Fruit fly (Drosophila melanogaster) whole organism, embryonic: ENCODE measurements around the gene goe.

ENCODE experiments used
- Antp ChIP-seq: fragments of 200-800 bp; sonication (Bioruptor generic); optimal IDR thresholded peaks from 3 replicates; lab custom pipeline; 2016; ENCODE audit warnings: missing biosample characterization, missing genetic modification characterization
- Blimp-1 ChIP-seq: fragments of 200-800 bp; sonication (Bioruptor generic); optimal IDR thresholded peaks from 3 replicates; lab custom pipeline; 2018; ENCODE audit warnings: missing biosample characterization, missing genetic modification characterization, mild to moderate bottlenecking, moderate library complexity, missing genetic modification reagents
- CG10274 ChIP-seq: fragments of 200-800 bp; sonication (Bioruptor generic); optimal IDR thresholded peaks from 3 replicates; lab custom pipeline; 2017; ENCODE audit warnings: missing biosample characterization, mild to moderate bottlenecking, missing genetic modification characterization
- CG10366 ChIP-seq: fragments of 200-800 bp; sonication (Bioruptor generic); IDR thresholded peaks from 2 replicates; pipeline ENCODE4 v1.3.6; 2022; ENCODE audit warnings: missing biosample characterization, missing genetic modification characterization
- CG10431 ChIP-seq: fragments of 200-800 bp; sonication (Bioruptor generic); optimal IDR thresholded peaks from 3 replicates; lab custom pipeline; 2018; ENCODE audit warnings: missing biosample characterization, mild to moderate bottlenecking, missing genetic modification characterization
- CG14965 ChIP-seq: fragments of 200-800 bp; sonication (Bioruptor generic); optimal IDR thresholded peaks from 2 replicates; lab custom pipeline; 2016; ENCODE audit warnings: missing biosample characterization, missing genetic modification characterization, borderline replicate concordance
- CG15601 ChIP-seq: fragments of 200-800 bp; sonication (Bioruptor generic); optimal IDR thresholded peaks from 3 replicates; lab custom pipeline; 2019; ENCODE audit warnings: missing biosample characterization, mild to moderate bottlenecking, missing genetic modification characterization, moderate library complexity
- CG15696 ChIP-seq: fragments of 200-800 bp; sonication (Bioruptor generic); optimal IDR thresholded peaks from 2 replicates; lab custom pipeline; 2019; ENCODE audit warnings: missing biosample characterization, mild to moderate bottlenecking, missing genetic modification characterization, moderate library complexity
- CG16779 ChIP-seq: fragments of 200-800 bp; sonication (Bioruptor generic); IDR thresholded peaks from 2 replicates; pipeline ENCODE4 v1.3.6; 2022; ENCODE audit warnings: missing biosample characterization, missing genetic modification characterization
- CG16815 ChIP-seq: fragments of 200-800 bp; sonication (Bioruptor generic); optimal IDR thresholded peaks from 3 replicates; lab custom pipeline; 2017; ENCODE audit warnings: missing biosample characterization, mild to moderate bottlenecking, missing genetic modification characterization
- CG17328 ChIP-seq: fragments of 200-800 bp; sonication (Bioruptor generic); IDR thresholded peaks from 2 replicates; pipeline ENCODE4 v1.3.6; 2022; ENCODE audit warnings: missing biosample characterization, missing genetic modification characterization
- CG17829 ChIP-seq: fragments of 200-800 bp; optimal IDR thresholded peaks from 2 replicates; lab custom pipeline; 2019; ENCODE audit warnings: missing biosample characterization, mild to moderate bottlenecking, missing genetic modification characterization, moderate library complexity
- CG18619 ChIP-seq: fragments of 200-800 bp; sonication (Bioruptor generic); optimal IDR thresholded peaks from 3 replicates; lab custom pipeline; 2017; ENCODE audit warnings: missing biosample characterization, mild to moderate bottlenecking, missing genetic modification characterization
- CG2678 ChIP-seq: fragments of 200-800 bp; sonication (Bioruptor generic); optimal IDR thresholded peaks from 3 replicates; lab custom pipeline; 2019; ENCODE audit warnings: missing biosample characterization, mild to moderate bottlenecking, missing genetic modification characterization, moderate library complexity
- CG2712 ChIP-seq: fragments of 200-800 bp; optimal IDR thresholded peaks from 3 replicates; lab custom pipeline; 2019; ENCODE audit warnings: missing biosample characterization, mild to moderate bottlenecking, missing genetic modification characterization, moderate library complexity
- CG33557 ChIP-seq: fragments of 200-800 bp; sonication (Bioruptor generic); optimal IDR thresholded peaks from 2 replicates; lab custom pipeline; 2019; ENCODE audit warnings: missing biosample characterization, mild to moderate bottlenecking, missing genetic modification characterization, moderate library complexity
- CG4328 ChIP-seq: fragments of 200-800 bp; sonication (Bioruptor generic); optimal IDR thresholded peaks from 3 replicates; lab custom pipeline; 2017; ENCODE audit warnings: missing biosample characterization, missing genetic modification reagents, missing genetic modification characterization
- CG4730 ChIP-seq: fragments of 200-800 bp; sonication (Bioruptor generic); IDR thresholded peaks from 2 replicates; pipeline ENCODE4 v1.3.6; 2022; ENCODE audit warnings: missing biosample characterization, missing genetic modification characterization
- CG4854 ChIP-seq: fragments of 200-800 bp; sonication (Bioruptor generic); optimal IDR thresholded peaks from 2 replicates; lab custom pipeline; 2016; ENCODE audit warnings: missing biosample characterization, missing genetic modification characterization, inconsistent platforms
- CG7372 ChIP-seq: fragments of 200-800 bp; sonication (Bioruptor generic); IDR thresholded peaks from 2 replicates; pipeline ENCODE4 v1.3.6; 2022; ENCODE audit warnings: missing biosample characterization, missing genetic modification characterization
- CG7745 ChIP-seq: fragments of 200-800 bp; sonication (Bioruptor generic); optimal IDR thresholded peaks from 2 replicates; lab custom pipeline; 2018; ENCODE audit warnings: missing biosample characterization, mild to moderate bottlenecking, missing genetic modification characterization, moderate library complexity
- CG9727 ChIP-seq: fragments of 200-800 bp; sonication (Bioruptor generic); optimal IDR thresholded peaks from 3 replicates; lab custom pipeline; 2017; ENCODE audit warnings: missing biosample characterization, mild to moderate bottlenecking, missing genetic modification characterization
- Doc3 ChIP-seq: fragments of 200-800 bp; sonication (Bioruptor generic); IDR thresholded peaks from 3 replicates; pipeline ENCODE4 v1.3.6; 2022; ENCODE audit warnings: missing biosample characterization, missing genetic modification characterization; ENCODE audit not compliant: partially characterized antibody
- Dref ChIP-seq: fragments of 200-800 bp; sonication (Bioruptor generic); IDR thresholded peaks from 2 replicates; pipeline ENCODE4 v1.3.6; 2022; ENCODE audit warnings: missing biosample characterization, missing genetic modification characterization
- Hmx ChIP-seq: fragments of 200-800 bp; sonication (Bioruptor generic); optimal IDR thresholded peaks from 2 replicates; lab custom pipeline; 2016; ENCODE audit warnings: missing biosample characterization, missing genetic modification characterization
- Myb ChIP-seq: fragments of 200-800 bp; sonication (Bioruptor generic); optimal IDR thresholded peaks from 2 replicates; lab custom pipeline; 2016; ENCODE audit warnings: missing biosample characterization, missing genetic modification characterization
- Nf-YB ChIP-seq: fragments of 200-800 bp; sonication (Bioruptor generic); optimal IDR thresholded peaks from 3 replicates; lab custom pipeline; 2019; ENCODE audit warnings: missing biosample characterization, mild to moderate bottlenecking, missing genetic modification characterization, moderate library complexity
- Sox102F ChIP-seq: fragments of 200-800 bp; sonication (Bioruptor generic); optimal IDR thresholded peaks from 2 replicates; lab custom pipeline; 2018; ENCODE audit warnings: missing biosample characterization, mild to moderate bottlenecking, missing genetic modification characterization, moderate library complexity
- Taf1 ChIP-seq: fragments of 200-800 bp; sonication (Bioruptor generic); IDR thresholded peaks from 2 replicates; pipeline ENCODE4 v1.3.6; 2022; ENCODE audit warnings: missing biosample characterization, missing genetic modification characterization
- ac ChIP-seq: fragments of 200-800 bp; sonication (Bioruptor generic); optimal IDR thresholded peaks from 3 replicates; lab custom pipeline; 2017; ENCODE audit warnings: missing biosample characterization, mild to moderate bottlenecking, missing genetic modification characterization
- caup ChIP-seq: fragments of 200-800 bp; sonication (Bioruptor generic); optimal IDR thresholded peaks from 3 replicates; lab custom pipeline; 2017; ENCODE audit warnings: missing biosample characterization, mild to moderate bottlenecking, missing genetic modification characterization, moderate library complexity; ENCODE audit not compliant: severe bottlenecking
- corto ChIP-seq: fragments of 200-800 bp; sonication (Bioruptor generic); optimal IDR thresholded peaks from 2 replicates; lab custom pipeline; 2016; ENCODE audit warnings: missing biosample characterization, mild to moderate bottlenecking, missing genetic modification characterization, moderate library complexity
- croc ChIP-seq: fragments of 200-800 bp; sonication (Bioruptor generic); conservative IDR thresholded peaks from 3 replicates; pipeline ENCODE4 v1.3.6; 2022; ENCODE audit warnings: missing biosample characterization, missing genetic modification characterization
- danr ChIP-seq: fragments of 200-800 bp; sonication (Bioruptor generic); IDR thresholded peaks from 2 replicates; pipeline ENCODE4 v1.3.6; 2022; ENCODE audit warnings: missing biosample characterization, missing genetic modification characterization
- dati ChIP-seq: fragments of 200-800 bp; sonication (Bioruptor generic); IDR thresholded peaks from 2 replicates; pipeline ENCODE4 v1.3.6; 2022; ENCODE audit warnings: missing biosample characterization, missing genetic modification characterization
- grau ChIP-seq: fragments of 200-800 bp; optimal IDR thresholded peaks from 3 replicates; lab custom pipeline; 2019; ENCODE audit warnings: missing biosample characterization, mild to moderate bottlenecking, missing genetic modification characterization, moderate library complexity
- gsb ChIP-seq: fragments of 200-800 bp; sonication (Bioruptor generic); IDR thresholded peaks from 2 replicates; pipeline ENCODE4 v1.3.6; 2022; ENCODE audit warnings: missing biosample characterization, missing genetic modification characterization
- kni ChIP-seq: fragments of 200-800 bp; sonication (Bioruptor generic); optimal IDR thresholded peaks from 3 replicates; lab custom pipeline; 2017; ENCODE audit warnings: mild to moderate bottlenecking, missing biosample characterization, missing genetic modification reagents, missing genetic modification characterization
- knrl ChIP-seq: fragments of 200-800 bp; sonication (Bioruptor generic); IDR thresholded peaks from 3 replicates; pipeline ENCODE4 v1.3.6; 2022; ENCODE audit warnings: missing biosample characterization, missing genetic modification characterization; ENCODE audit not compliant: partially characterized antibody
- lola ChIP-seq, 3 experiments: fragments of >200 bp in 2 of 3; fragments of 200-800 bp in 1 of 3; sonication (Bioruptor generic) in 1 of 3; optimal IDR thresholded peaks; 2 replicates each; lab custom pipeline; 2017 to 2019; ENCODE audit warnings: missing biosample characterization in 3 of 3, missing genetic modification characterization in 3 of 3, mild to moderate bottlenecking in 1 of 3, moderate library complexity in 1 of 3
- mirr ChIP-seq: fragments of 200-800 bp; sonication (Bioruptor generic); optimal IDR thresholded peaks from 3 replicates; lab custom pipeline; 2018; ENCODE audit warnings: missing biosample characterization, mild to moderate bottlenecking, missing genetic modification characterization
- mld ChIP-seq: fragments of 200-800 bp; sonication (Bioruptor generic); IDR thresholded peaks from 3 replicates; pipeline ENCODE4 v1.3.6; 2022; ENCODE audit warnings: missing biosample characterization, missing genetic modification characterization; ENCODE audit not compliant: partially characterized antibody
- odd ChIP-seq: fragments of 200-800 bp; sonication (Bioruptor generic); optimal IDR thresholded peaks from 2 replicates; lab custom pipeline; 2017; ENCODE audit warnings: missing biosample characterization, mild to moderate bottlenecking, missing genetic modification characterization
- otp ChIP-seq: fragments of 200-800 bp; sonication (Bioruptor generic); IDR thresholded peaks from 3 replicates; pipeline ENCODE4, ENCODE4 v1.3.6; 2022; ENCODE audit warnings: missing biosample characterization, missing genetic modification characterization
- ranshi ChIP-seq: fragments of 200-800 bp; sonication (Bioruptor generic); IDR thresholded peaks from 2 replicates; pipeline ENCODE4 v1.3.6; 2022; ENCODE audit warnings: missing biosample characterization, missing genetic modification characterization
- seq ChIP-seq: fragments of 200-800 bp; sonication (Bioruptor generic); IDR thresholded peaks from 2 replicates; pipeline ENCODE4 v1.3.6; 2022; ENCODE audit warnings: missing biosample characterization, missing genetic modification characterization
- tll ChIP-seq, 2 experiments: fragments of 200-800 bp in 1 of 2; fragments of >200 bp in 1 of 2; sonication (Bioruptor generic) in 1 of 2; optimal IDR thresholded peaks; 2 replicates each; lab custom pipeline; 2017 to 2019; ENCODE audit warnings: missing biosample characterization in 2 of 2, missing genetic modification characterization in 2 of 2, mild to moderate bottlenecking in 1 of 2, moderate library complexity in 1 of 2
- wek ChIP-seq: fragments of 200-800 bp; sonication (Bioruptor generic); optimal IDR thresholded peaks from 3 replicates; lab custom pipeline; 2018; ENCODE audit warnings: missing biosample characterization, mild to moderate bottlenecking, missing genetic modification characterization, moderate library complexity

Gene goe

DNA sequence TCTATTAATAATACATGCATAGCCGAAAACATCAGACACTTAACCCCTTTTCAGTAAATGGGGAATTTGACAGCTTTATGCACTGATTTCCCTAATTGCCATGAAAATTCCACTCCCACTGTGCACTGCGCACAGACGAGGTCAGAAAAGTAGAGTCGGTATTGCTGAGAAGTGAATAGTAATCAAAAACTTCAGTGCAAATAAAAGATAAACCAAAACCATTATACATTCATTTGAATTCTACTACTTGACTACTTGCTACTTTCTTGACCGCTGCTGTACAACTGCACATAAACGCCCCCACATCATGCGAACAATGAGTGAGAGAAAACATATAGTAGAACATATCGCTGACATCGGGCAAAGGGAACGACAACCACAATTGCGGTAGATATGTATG, 60.3 kb downstream of the goe start (continued):
- TF ChIP-seq CG33557 (GFP tag; lab: Kevin White, UChicago) (peak; percentile 71), croc (GFP tag; lab: Robert Waterston, UW) (peak; percentile 83), Sox102F (GFP tag; lab: Kevin White, UChicago) (peak; percentile 93), Myb (GFP tag; lab: Kevin White, UChicago) (peak; percentile 64), CG2712 (tag; lab: Kevin White, UChicago) (peak; percentile 90), grau (peak; percentile 79), odd (peak; percentile 62), Antp (GFP tag; lab: Kevin White, UChicago) (peak; percentile 91), Blimp-1 (GFP tag; lab: Kevin White, UChicago) (peak; percentile 82), CG7745 (no peak), mirr (no peak), Hmx (GFP tag; lab: Kevin White, UChicago) (no peak), CG9727 (GFP tag; lab: Kevin White, UChicago) (peak; percentile 75), ac (GFP tag; lab: Kevin White, UChicago) (peak; percentile 38), CG10431 (GFP tag; lab: Kevin White, UChicago) (peak; percentile 62), CG16779 (GFP tag; lab: Robert Waterston, UW) (peak; percentile 67; the same call in 1 of the 2 replicates), CG2678 (tag; lab: Kevin White, UChicago) (peak; percentile 84), otp (peak; percentile 87), CG15601 (peak; percentile 78), Dref (GFP tag; lab: Robert Waterston, UW) (no peak), corto (GFP tag; lab: Kevin White, UChicago) (no peak), CG10366 (GFP tag; lab: Robert Waterston, UW) (peak; percentile 87), Doc3 (GFP tag; lab: Robert Waterston, UW) (no peak), mld (no peak), CG4730 (GFP tag; lab: Robert Waterston, UW) (peak; percentile 68), CG17829 (tag; lab: Kevin White, UChicago) (peak; percentile 86), gsb (GFP tag; lab: Robert Waterston, UW) (peak; percentile 61; the same call in 1 of the 2 replicates), CG15696 (tag; lab: Kevin White, UChicago) (peak; percentile 50), Taf1 (GFP tag; lab: Robert Waterston, UW) (0 out of 2 replicates have a peak, but pooled peaks have one; percentile 33), CG17328 (GFP tag; lab: Robert Waterston, UW) (peak; percentile 94), danr (GFP tag; lab: Robert Waterston, UW) (peak; percentile 75), ranshi (peak; percentile 87), Nf-YB (GFP tag; lab: Kevin White, UChicago) (peak; percentile 63), CG16815 (GFP tag; lab: Kevin White, UChicago) (peak; percentile 76), CG10274 (GFP tag; lab: Kevin White, UChicago) (peak; percentile 47), seq (GFP tag; lab: Robert Waterston, UW) (peak; percentile 84), lola (GFP tag; optimal IDR thresholded peaks at IDR 0.05; lab: Kevin White, UChicago) (peak in 1 of 3 experiments; percentile 81), wek (peak; percentile 74), CG14965 (GFP tag; lab: Kevin White, UChicago) (peak; percentile 28), dati (GFP tag; lab: Robert Waterston, UW) (peak; percentile 83), CG7372 (peak; percentile 74; the same call in 1 of the 2 replicates), CG4328 (GFP tag; lab: Kevin White, UChicago) (peak; percentile 15), caup (peak; percentile 77), tll (GFP tag; optimal IDR thresholded peaks at IDR 0.05; lab: Kevin White, UChicago) (no peak), knrl (no peak), kni (GFP tag; lab: Kevin White, UChicago) (peak; percentile 11), CG4854 (GFP tag; lab: Kevin White, UChicago) (peak; percentile 70), CG18619 (GFP tag; lab: Kevin White, UChicago) (peak; percentile 73)
